Worm (Caenorhabditis elegans) whole organism, mixed stage, embryonic: Measurements from ENCODE around the gene ddn-3.

ENCODE experiments used
- M03D4.4 ChIP-seq: sonication (generic microtip); optimal IDR thresholded peaks from 2 replicates; lab custom pipeline; 2017; ENCODE audit warnings: mild to moderate bottlenecking, missing genetic modification characterization, missing compliant biosample characterization
- bed-3 ChIP-seq: fragments of 200-800 bp; sonication (Bioruptor generic); optimal IDR thresholded peaks from 3 replicates; lab custom pipeline; 2018; ENCODE audit warnings: mild to moderate bottlenecking, missing genetic modification characterization, moderate library complexity, missing compliant biosample characterization
- blmp-1 ChIP-seq: fragments of 150-350 bp; optimal IDR thresholded peaks from 2 replicates; lab custom pipeline; 2014; ENCODE audit warnings: missing biosample characterization, missing genetic modification characterization
- ceh-43 ChIP-seq: fragments of 200-800 bp; sonication (Bioruptor generic); optimal IDR thresholded peaks from 2 replicates; lab custom pipeline; 2018; ENCODE audit warnings: mild to moderate bottlenecking, missing genetic modification characterization, moderate library complexity, missing compliant biosample characterization
- ceh-83 ChIP-seq: fragments of 200-800 bp; sonication (Bioruptor generic); optimal IDR thresholded peaks from 2 replicates; lab custom pipeline; 2018; ENCODE audit warnings: mild to moderate bottlenecking, missing genetic modification characterization, missing compliant biosample characterization
- ces-1 ChIP-seq: fragments of 150-350 bp; optimal IDR thresholded peaks from 2 replicates; lab custom pipeline; 2014; ENCODE audit warnings: missing biosample characterization, missing genetic modification reagents, missing genetic modification characterization
- cnd-1 ChIP-seq: fragments of 200-800 bp; sonication (Bioruptor generic); optimal IDR thresholded peaks from 2 replicates; lab custom pipeline; 2018; ENCODE audit warnings: mild to moderate bottlenecking, missing genetic modification characterization, missing compliant biosample characterization
- drap-1 ChIP-seq: fragments of 200-800 bp; sonication (Bioruptor generic); optimal IDR thresholded peaks from 3 replicates; lab custom pipeline; 2018; ENCODE audit warnings: mild to moderate bottlenecking, missing genetic modification characterization, missing compliant biosample characterization
- elt-1 ChIP-seq: sonication (generic microtip); optimal IDR thresholded peaks from 2 replicates; lab custom pipeline; 2017; ENCODE audit warnings: missing genetic modification characterization, mild to moderate bottlenecking, missing compliant biosample characterization, antibody characterized with exemption, moderate library complexity, borderline replicate concordance; ENCODE audit not compliant: insufficient read depth
- elt-3 ChIP-seq: fragments of 150-350 bp; optimal IDR thresholded peaks from 2 replicates; lab custom pipeline; 2014; ENCODE audit warnings: missing biosample characterization, missing genetic modification characterization
- flh-1 ChIP-seq: fragments of 200-800 bp; sonication (Bioruptor generic); optimal IDR thresholded peaks from 2 replicates; lab custom pipeline; 2018; ENCODE audit warnings: mild to moderate bottlenecking, missing genetic modification characterization, moderate library complexity, missing compliant biosample characterization
- ham-2 ChIP-seq: fragments of 200-800 bp; sonication (Bioruptor generic); optimal IDR thresholded peaks from 2 replicates; lab custom pipeline; 2018; ENCODE audit warnings: mild to moderate bottlenecking, missing genetic modification characterization, missing compliant biosample characterization
- hlh-1 ChIP-seq: fragments of 150-350 bp; optimal IDR thresholded peaks from 2 replicates; lab custom pipeline; 2014; ENCODE audit warnings: missing biosample characterization, missing genetic modification reagents, missing genetic modification characterization
- lin-13 ChIP-seq: fragments of 150-350 bp; optimal IDR thresholded peaks from 2 replicates; lab custom pipeline; 2014; ENCODE audit warnings: missing biosample characterization, missing genetic modification characterization
- lin-32 ChIP-seq: fragments of 200-800 bp; sonication (Bioruptor generic); optimal IDR thresholded peaks from 2 replicates; lab custom pipeline; 2018; ENCODE audit warnings: mild to moderate bottlenecking, missing genetic modification characterization, missing compliant biosample characterization
- lsy-2 ChIP-seq: fragments of 150-350 bp; optimal IDR thresholded peaks from 2 replicates; lab custom pipeline; 2014; ENCODE audit warnings: missing biosample characterization, missing genetic modification characterization
- mab-5 ChIP-seq: fragments of 150-350 bp; optimal IDR thresholded peaks from 2 replicates; lab custom pipeline; 2014; ENCODE audit warnings: missing biosample characterization, missing genetic modification characterization
- mep-1 ChIP-seq: fragments of 150-350 bp; optimal IDR thresholded peaks from 2 replicates; lab custom pipeline; 2017; ENCODE audit warnings: missing biosample characterization, missing genetic modification reagents, missing genetic modification characterization, inconsistent platforms
- mls-2 ChIP-seq: sonication (generic microtip); optimal IDR thresholded peaks from 2 replicates; lab custom pipeline; 2016; ENCODE audit warnings: mild to moderate bottlenecking, missing genetic modification characterization, moderate library complexity, missing compliant biosample characterization
- nhr-12 ChIP-seq: fragments of 150-350 bp; optimal IDR thresholded peaks from 2 replicates; lab custom pipeline; 2014; ENCODE audit warnings: missing biosample characterization, missing genetic modification characterization
- nhr-2 ChIP-seq: fragments of 150-350 bp; optimal IDR thresholded peaks from 2 replicates; lab custom pipeline; 2014; ENCODE audit warnings: missing biosample characterization, missing genetic modification characterization
- nhr-237 ChIP-seq: fragments of 150-350 bp; optimal IDR thresholded peaks from 2 replicates; lab custom pipeline; 2014; ENCODE audit warnings: missing biosample characterization, missing genetic modification characterization
- nhr-76 ChIP-seq: sonication (generic microtip); optimal IDR thresholded peaks from 2 replicates; lab custom pipeline; 2017; ENCODE audit warnings: missing biosample characterization, missing genetic modification characterization
- pha-4 ChIP-seq: fragments of 150-350 bp; optimal IDR thresholded peaks from 2 replicates; lab custom pipeline; 2018; ENCODE audit warnings: missing biosample characterization, missing genetic modification reagents, missing genetic modification characterization
- sem-2 ChIP-seq: fragments of 200-800 bp; sonication (Bioruptor generic); optimal IDR thresholded peaks from 2 replicates; lab custom pipeline; 2018; ENCODE audit warnings: mild to moderate bottlenecking, missing genetic modification characterization, missing compliant biosample characterization
- sptf-1 ChIP-seq: sonication (generic microtip); optimal IDR thresholded peaks from 2 replicates; lab custom pipeline; 2017; ENCODE audit warnings: mild to moderate bottlenecking, missing genetic modification characterization, moderate library complexity, missing compliant biosample characterization
- tbx-8 ChIP-seq: fragments of 200-800 bp; sonication (Bioruptor generic); optimal IDR thresholded peaks from 2 replicates; lab custom pipeline; 2018; ENCODE audit warnings: mild to moderate bottlenecking, missing genetic modification characterization, moderate library complexity, missing compliant biosample characterization
- unc-120 ChIP-seq: sonication (generic microtip); optimal IDR thresholded peaks from 2 replicates; lab custom pipeline; 2017; ENCODE audit warnings: missing genetic modification characterization, missing compliant biosample characterization; ENCODE audit not compliant: poor library complexity, severe bottlenecking
- unc-39 ChIP-seq: fragments of 150-350 bp; optimal IDR thresholded peaks from 2 replicates; lab custom pipeline; 2014; ENCODE audit warnings: missing biosample characterization, missing genetic modification characterization
- unc-62 ChIP-seq: fragments of 150-350 bp; optimal IDR thresholded peaks from 2 replicates; lab custom pipeline; 2014; ENCODE audit warnings: missing biosample characterization, missing genetic modification reagents, missing genetic modification characterization
- zip-8 ChIP-seq: fragments of 150-350 bp; optimal IDR thresholded peaks from 2 replicates; lab custom pipeline; 2014; ENCODE audit warnings: missing biosample characterization, missing genetic modification characterization
- ztf-11 ChIP-seq: fragments of 150-350 bp; optimal IDR thresholded peaks from 2 replicates; lab custom pipeline; 2014; ENCODE audit warnings: missing biosample characterization, missing genetic modification characterization

ddn-3 gene

ce11 chrV:14320246-14320645 lies 9.2 kb upstream of the ddn-3 start, which contains the start of gene F47B8.14:
Gene F47B8.14 (plus strand): TSS chrV:14320546.
- no peak for TF ChIP-seq mab-5
- no peak for TF ChIP-seq tbx-8 (GFP tag; lab: Kevin White, UChicago)
- TF ChIP-seq elt-3 (tag; lab: Kevin White, UChicago) = no peak
- TF ChIP-seq sem-2 = no peak
- no peak for TF ChIP-seq unc-62 (GFP tag; lab: Kevin White, UChicago)
- TF ChIP-seq, all 35 proteins: peak for 0

DNA sequence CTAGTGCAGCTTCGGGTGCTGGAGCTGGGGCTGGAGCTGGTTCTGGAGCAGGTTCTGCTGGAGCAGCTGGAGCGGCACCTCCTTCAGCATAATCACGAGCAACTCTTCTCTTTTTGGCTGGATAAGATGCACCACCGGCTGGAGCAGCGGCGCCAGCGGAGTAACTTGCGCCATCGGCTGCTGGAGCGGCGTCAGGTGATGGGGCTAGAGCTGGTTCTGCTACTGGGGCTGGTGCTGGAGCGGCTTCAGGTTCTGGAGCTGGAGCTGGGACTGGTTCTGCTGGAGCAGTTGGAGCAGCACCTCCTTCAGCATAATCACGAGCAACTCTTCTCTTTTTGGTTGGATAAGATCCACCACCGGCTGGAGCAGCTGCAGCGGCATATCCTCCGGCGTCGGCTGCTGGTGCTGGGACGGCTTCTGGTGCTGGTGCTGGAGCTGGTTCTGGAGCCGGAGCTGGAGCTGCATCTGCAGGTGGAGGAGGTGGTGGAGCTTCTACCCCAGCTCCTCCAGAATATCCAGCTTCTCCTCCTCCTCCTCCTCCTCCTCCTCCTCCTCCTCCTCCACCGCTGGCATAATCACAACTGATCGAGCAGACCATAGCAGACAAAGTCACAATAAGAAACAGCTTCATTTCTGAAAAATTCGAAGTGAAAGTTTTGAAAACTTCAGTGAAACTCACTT lies 8.2 kb upstream of the ddn-3 start, which contains the start of gene F47B8.13:
Gene F47B8.13 (minus strand): TSS at position 631 of the 681 bp plus-strand sequence.
- no peak for TF ChIP-seq nhr-237 (tag; lab: Kevin White, UChicago)
- no peak for TF ChIP-seq mls-2 (tag; lab: Kevin White, UChicago)
- TF ChIP-seq zip-8 (tag; lab: Kevin White, UChicago) = no peak
- no peak for TF ChIP-seq nhr-12

DNA sequence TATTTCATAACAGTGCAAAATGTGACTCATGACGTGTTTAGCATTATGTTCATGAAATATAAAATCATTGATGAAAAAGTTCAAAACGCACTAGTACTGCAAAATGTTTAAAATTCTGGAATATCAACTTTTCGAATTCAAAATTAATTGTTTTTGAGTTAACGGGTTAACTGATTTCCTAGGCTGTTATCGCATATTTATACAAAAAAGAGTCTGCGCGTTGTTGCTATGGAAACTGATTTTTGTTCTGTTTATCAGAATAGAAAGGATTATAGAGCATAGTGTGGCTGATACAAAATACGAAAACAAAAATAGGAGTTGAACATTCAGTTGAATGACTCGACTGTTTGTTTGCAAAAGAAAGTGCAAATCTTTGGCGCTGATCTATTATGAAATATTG lies 6.6 kb upstream of the ddn-3 start:
- TF ChIP-seq zip-8 (tag; lab: Kevin White, UChicago) = no peak
- no peak for TF ChIP-seq mls-2 (tag; lab: Kevin White, UChicago)
- no peak for TF ChIP-seq pha-4 (tag; lab: Kevin White, UChicago)
- no peak for TF ChIP-seq drap-1 (GFP tag; lab: Kevin White, UChicago)
- no peak for TF ChIP-seq ces-1 (GFP tag; lab: Kevin White, UChicago)
- no peak for TF ChIP-seq ceh-43 (GFP tag; lab: Kevin White, UChicago)
- TF ChIP-seq flh-1 (GFP tag; lab: Kevin White, UChicago) = no peak
- TF ChIP-seq mep-1 (tag; lab: Kevin White, UChicago) = no peak
- TF ChIP-seq M03D4.4 (tag; lab: Kevin White, UChicago) = no peak
- no peak for TF ChIP-seq nhr-237 (tag; lab: Kevin White, UChicago)
- TF ChIP-seq sem-2 = no peak
- TF ChIP-seq ham-2 = no peak
- TF ChIP-seq unc-62 (GFP tag; lab: Kevin White, UChicago) = no peak
- TF ChIP-seq blmp-1 = no peak
- no peak for TF ChIP-seq nhr-12
- no peak for TF ChIP-seq hlh-1 (tag; lab: Kevin White, UChicago)
- no peak for TF ChIP-seq elt-3 (tag; lab: Kevin White, UChicago)
- no peak for TF ChIP-seq lsy-2 (tag; lab: Kevin White, UChicago)
- TF ChIP-seq sptf-1 (tag; lab: Kevin White, UChicago) = no peak

- TF ChIP-seq zip-8 (tag; lab: Kevin White, UChicago) = no peak
- no peak for TF ChIP-seq M03D4.4 (tag; lab: Kevin White, UChicago)
- no peak for TF ChIP-seq pha-4 (tag; lab: Kevin White, UChicago)
- no peak for TF ChIP-seq ztf-11 (tag; lab: Kevin White, UChicago)
- no peak for TF ChIP-seq nhr-237 (tag; lab: Kevin White, UChicago)
- no peak for TF ChIP-seq nhr-76 (tag; lab: Kevin White, UChicago)
- TF ChIP-seq sem-2 = no peak
- TF ChIP-seq mep-1 (tag; lab: Kevin White, UChicago) = no peak
- TF ChIP-seq elt-1 = no peak
- no peak for TF ChIP-seq nhr-2 (tag; lab: Kevin White, UChicago)
- TF ChIP-seq ceh-83 = no peak
- no peak for TF ChIP-seq bed-3 (GFP tag; lab: Kevin White, UChicago)
- TF ChIP-seq nhr-12 = no peak
- no peak for TF ChIP-seq unc-39 (tag; lab: Kevin White, UChicago)
- TF ChIP-seq unc-120 = no peak
- TF ChIP-seq cnd-1 = no peak
- TF ChIP-seq drap-1 (GFP tag; lab: Kevin White, UChicago) = no peak
- no peak for TF ChIP-seq lin-13 (tag; lab: Kevin White, UChicago)
- no peak for TF ChIP-seq tbx-8 (GFP tag; lab: Kevin White, UChicago)
- no peak for TF ChIP-seq lin-32 (GFP tag; lab: Kevin White, UChicago)
Measured at ce11 chrV:14317204-14317603, 6.2 kb upstream of the ddn-3 start.
